Worm (Caenorhabditis elegans): Measurements from ENCODE around the gene F09E5.7.

DNA sequence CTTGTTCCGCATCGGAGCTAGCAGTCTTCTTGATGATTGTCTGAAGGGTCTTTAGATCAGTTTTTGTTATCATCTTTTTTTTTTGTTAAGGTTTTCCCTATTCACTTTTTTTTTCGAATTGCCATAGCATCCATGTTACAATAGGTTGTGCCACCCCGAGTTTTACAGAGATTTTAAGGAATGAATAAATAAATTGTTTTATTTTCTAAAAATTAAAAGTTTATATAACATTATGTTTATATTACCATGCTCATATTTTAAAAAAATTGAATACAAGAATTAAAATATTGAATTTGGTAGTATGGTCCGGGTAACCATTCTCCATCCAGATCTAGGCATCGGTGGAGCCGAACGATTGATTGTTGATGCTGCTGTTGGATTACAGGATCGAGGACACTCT is 23.1 kb downstream of the F09E5.7 start, which contains the start of gene algn-2:
- TF ChIP-seq ZK546.5 (tag; optimal IDR thresholded peaks at IDR 0.05) = no peak
- no peak for TF ChIP-seq ama-1 (optimal IDR thresholded peaks at IDR 0.05)
- no peak for TF ChIP-seq lsy-2 (tag; optimal IDR thresholded peaks at IDR 0.05)
